Worm (Caenorhabditis elegans) whole organism, young adult: ENCODE data around the gene Y59E1A.4.

Source experiments
- B0019.2 ChIP-seq: fragments of 200-800 bp; sonication (Bioruptor generic); conservative IDR thresholded peaks from 2 replicates; pipeline ENCODE4 v1.3.6; 2022; ENCODE audit warnings: missing genetic modification reagents, missing genetic modification characterization, missing compliant biosample characterization
- F37B4.10 ChIP-seq: fragments of 200-800 bp; sonication (Bioruptor generic); IDR thresholded peaks from 2 replicates; pipeline ENCODE4 v1.3.6; 2022; ENCODE audit warnings: missing genetic modification characterization, missing compliant biosample characterization
- F49E8.2 ChIP-seq: sonication (generic microtip); optimal IDR thresholded peaks from 3 replicates; lab custom pipeline; 2017; ENCODE audit warnings: missing genetic modification characterization, mild to moderate bottlenecking, missing compliant biosample characterization, antibody characterized with exemption, moderate library complexity; ENCODE audit not compliant: insufficient read depth
- F52B5.7 ChIP-seq: sonication (generic microtip); optimal IDR thresholded peaks from 2 replicates; lab custom pipeline; 2016; ENCODE audit warnings: mild to moderate bottlenecking, missing genetic modification characterization, missing compliant biosample characterization
- F55B11.4 ChIP-seq: sonication (generic microtip); optimal IDR thresholded peaks from 2 replicates; lab custom pipeline; 2016; ENCODE audit warnings: missing compliant biosample characterization, missing genetic modification characterization, borderline replicate concordance; ENCODE audit not compliant: insufficient read depth
- K12H6.12 ChIP-seq: fragments of 200-800 bp; sonication (Bioruptor generic); optimal IDR thresholded peaks from 2 replicates; lab custom pipeline; 2018; ENCODE audit warnings: mild to moderate bottlenecking, missing genetic modification characterization, missing compliant biosample characterization
- ZK185.1 ChIP-seq: sonication (generic microtip); optimal IDR thresholded peaks from 2 replicates; lab custom pipeline; 2016; ENCODE audit warnings: mild to moderate bottlenecking, missing genetic modification characterization, missing compliant biosample characterization; ENCODE audit not compliant: poor library complexity, severe bottlenecking
- aptf-3 ChIP-seq: fragments of 200-800 bp; sonication (Bioruptor generic); IDR thresholded peaks from 2 replicates; pipeline ENCODE4 v1.3.6; 2022; ENCODE audit warnings: missing genetic modification characterization, missing compliant biosample characterization
- attf-5 ChIP-seq: fragments of 200-800 bp; sonication (Bioruptor generic); optimal IDR thresholded peaks from 2 replicates; lab custom pipeline; 2018; ENCODE audit warnings: mild to moderate bottlenecking, missing genetic modification characterization, missing compliant biosample characterization
- attf-6 ChIP-seq: fragments of 200-800 bp; sonication (Bioruptor generic); IDR thresholded peaks from 2 replicates; pipeline ENCODE4 v1.3.6; 2022; ENCODE audit warnings: missing genetic modification reagents, missing genetic modification characterization, missing compliant biosample characterization
- bed-1 ChIP-seq: fragments of 200-800 bp; sonication (Bioruptor generic); IDR thresholded peaks from 2 replicates; pipeline ENCODE4 v1.3.6; 2022; ENCODE audit warnings: missing genetic modification reagents, missing genetic modification characterization, missing compliant biosample characterization
- cebp-2 ChIP-seq: fragments of 200-800 bp; sonication (Bioruptor generic); IDR thresholded peaks from 2 replicates; pipeline ENCODE4 v1.3.6; 2022; ENCODE audit warnings: missing genetic modification characterization, missing compliant biosample characterization
- ceh-27 ChIP-seq: fragments of 200-800 bp; sonication (Bioruptor generic); optimal IDR thresholded peaks from 2 replicates; lab custom pipeline; 2018; ENCODE audit warnings: mild to moderate bottlenecking, missing genetic modification characterization, moderate library complexity, missing compliant biosample characterization
- ceh-58 ChIP-seq: fragments of 200-800 bp; sonication (Bioruptor generic); IDR thresholded peaks from 2 replicates; pipeline ENCODE4 v1.3.6; 2022; ENCODE audit warnings: missing genetic modification characterization, missing compliant biosample characterization
- ceh-79 ChIP-seq: sonication (generic microtip); optimal IDR thresholded peaks from 2 replicates; lab custom pipeline; 2017; ENCODE audit warnings: mild to moderate bottlenecking, missing genetic modification characterization, missing compliant biosample characterization
- chd-7 ChIP-seq: sonication (generic microtip); optimal IDR thresholded peaks from 2 replicates; lab custom pipeline; 2016; ENCODE audit warnings: mild to moderate bottlenecking, missing genetic modification characterization, moderate library complexity, missing compliant biosample characterization
- dox-1 ChIP-seq: fragments of 200-800 bp; sonication (Bioruptor generic); IDR thresholded peaks from 2 replicates; pipeline ENCODE4 v1.3.6; 2022; ENCODE audit warnings: missing genetic modification reagents, missing genetic modification characterization, missing compliant biosample characterization
- dpl-1 ChIP-seq: fragments of 150-350 bp; optimal IDR thresholded peaks from 2 replicates; lab custom pipeline; 2014; ENCODE audit warnings: missing biosample characterization, missing genetic modification reagents, missing genetic modification characterization
- egrh-3 ChIP-seq: fragments of 200-800 bp; sonication (Bioruptor generic); IDR thresholded peaks from 2 replicates; pipeline ENCODE4 v1.3.6; 2022; ENCODE audit warnings: missing genetic modification reagents, missing genetic modification characterization, missing compliant biosample characterization
- him-1 ChIP-seq: sonication (generic microtip); optimal IDR thresholded peaks from 2 replicates; lab custom pipeline; 2016; ENCODE audit warnings: missing genotype, missing genetic modification reagents, missing genetic modification characterization, missing compliant biosample characterization
- hlh-12 ChIP-seq: sonication (generic microtip); optimal IDR thresholded peaks from 2 replicates; lab custom pipeline; 2016; ENCODE audit warnings: missing genetic modification characterization, missing compliant biosample characterization
- hmg-1.2 ChIP-seq: fragments of 200-800 bp; sonication (Bioruptor generic); IDR thresholded peaks from 2 replicates; pipeline ENCODE4 v1.3.6; 2022; ENCODE audit warnings: missing genetic modification reagents, missing genetic modification characterization, missing compliant biosample characterization
- hmg-20 ChIP-seq: fragments of 200-800 bp; sonication (Bioruptor generic); IDR thresholded peaks from 2 replicates; pipeline ENCODE4 v1.3.6; 2022; ENCODE audit warnings: missing genetic modification reagents, missing genetic modification characterization, missing compliant biosample characterization
- hsf-1 ChIP-seq: fragments of 200-800 bp; sonication (Bioruptor generic); IDR thresholded peaks from 2 replicates; pipeline ENCODE4 v1.3.6; 2022; ENCODE audit warnings: missing genetic modification reagents, missing genetic modification characterization, missing compliant biosample characterization
- lin-35 ChIP-seq, 3 experiments: fragments of 150-350 bp in 2 of 3; sonication (generic microtip) in 1 of 3; optimal IDR thresholded peaks; 2 replicates each; lab custom pipeline; 2014 to 2018; ENCODE audit warnings: missing biosample characterization in 3 of 3, missing genetic modification characterization in 3 of 3, missing genetic modification reagents in 3 of 3
- nfya-2 ChIP-seq: fragments of 200-800 bp; sonication (Bioruptor generic); IDR thresholded peaks from 2 replicates; pipeline ENCODE4 v1.3.6; 2022; ENCODE audit warnings: missing genetic modification reagents, missing genetic modification characterization, missing compliant biosample characterization
- nhr-80 ChIP-seq: sonication (generic microtip); optimal IDR thresholded peaks from 2 replicates; lab custom pipeline; 2016; ENCODE audit warnings: missing genetic modification characterization, missing compliant biosample characterization
- pha-4 ChIP-seq: fragments of 150-350 bp; sonication (generic microtip); optimal IDR thresholded peaks from 2 replicates; lab custom pipeline; 2014; ENCODE audit warnings: missing biosample characterization, missing genetic modification reagents, missing genetic modification characterization
- sea-2 ChIP-seq: fragments of 200-800 bp; sonication (Bioruptor generic); IDR thresholded peaks from 2 replicates; pipeline ENCODE4 v1.3.6; 2022; ENCODE audit warnings: missing genetic modification characterization, missing compliant biosample characterization
- tbx-9 ChIP-seq: sonication (generic microtip); optimal IDR thresholded peaks from 2 replicates; lab custom pipeline; 2016; ENCODE audit warnings: borderline replicate concordance, missing genetic modification characterization, inconsistent platforms, missing compliant biosample characterization
- unc-62 ChIP-seq: fragments of 150-350 bp; optimal IDR thresholded peaks from 2 replicates; lab custom pipeline; 2014; ENCODE audit warnings: missing biosample characterization, missing genetic modification reagents, missing genetic modification characterization
- zfh-2 ChIP-seq: fragments of 200-800 bp; sonication (Bioruptor generic); conservative IDR thresholded peaks from 2 replicates; pipeline ENCODE4 v1.3.6; 2022; ENCODE audit warnings: missing genetic modification reagents, missing genetic modification characterization, missing compliant biosample characterization
- ztf-3 ChIP-seq: fragments of 200-800 bp; sonication (Bioruptor generic); optimal IDR thresholded peaks from 2 replicates; lab custom pipeline; 2018; ENCODE audit warnings: mild to moderate bottlenecking, missing genetic modification characterization, missing compliant biosample characterization

The Y59E1A.4 gene

DNA sequence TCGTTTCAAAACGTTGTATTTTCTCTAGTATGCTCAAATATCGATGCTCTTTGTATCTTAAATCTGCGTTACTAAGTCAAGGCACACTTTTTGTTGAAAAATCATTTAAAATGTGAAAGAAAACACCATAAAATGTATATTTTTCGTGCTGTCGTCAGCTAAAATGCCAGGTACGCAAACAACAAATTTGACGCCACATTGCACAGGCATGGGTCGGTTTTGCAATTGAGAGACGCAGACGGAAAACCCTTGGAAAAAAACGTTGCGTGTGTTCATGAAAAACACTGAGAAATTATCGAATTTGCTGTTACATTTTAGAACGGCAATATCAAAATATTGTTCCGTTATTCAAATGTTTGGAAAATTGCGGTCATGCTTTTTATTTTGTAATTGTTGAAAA lies 25.0 kb upstream of the Y59E1A.4 start:
- peak in 1 of 3 experiments; percentile 35 for TF ChIP-seq lin-35 (GFP tag; optimal IDR thresholded peaks at IDR 0.05; lab: Kevin White, UChicago)
- TF ChIP-seq F55B11.4: no peak
- TF ChIP-seq bed-1 (GFP tag; lab: Robert Waterston, UW): no peak
- TF ChIP-seq attf-5: peak; percentile 5
- no peak for TF ChIP-seq sea-2 (GFP tag; lab: Robert Waterston, UW)
- TF ChIP-seq ceh-58 (GFP tag; lab: Robert Waterston, UW): no peak
- peak; percentile 75; the same call in 1 of the 2 replicates for TF ChIP-seq hmg-1.2
- TF ChIP-seq aptf-3: no peak
- no peak for TF ChIP-seq hmg-20 (GFP tag; lab: Robert Waterston, UW)
- peak; percentile 56 for TF ChIP-seq ZK185.1 (tag; lab: Kevin White, UChicago)
- TF ChIP-seq dpl-1 (GFP tag; lab: Kevin White, UChicago): no peak
- no peak for TF ChIP-seq chd-7 (tag; lab: Kevin White, UChicago)
- no peak for TF ChIP-seq nfya-2 (GFP tag; lab: Robert Waterston, UW)
- TF ChIP-seq, all 124 proteins: peak for 4

- TF ChIP-seq egrh-3 (GFP tag; lab: Robert Waterston, UW): peak; percentile 12; the same call in 1 of the 2 replicates
- no peak for TF ChIP-seq tbx-9 (tag; lab: Kevin White, UChicago)
- TF ChIP-seq zfh-2: peak; percentile 74
Measured at ce11 chrX:1964411-1964810, 24.6 kb upstream of the Y59E1A.4 start.

DNA sequence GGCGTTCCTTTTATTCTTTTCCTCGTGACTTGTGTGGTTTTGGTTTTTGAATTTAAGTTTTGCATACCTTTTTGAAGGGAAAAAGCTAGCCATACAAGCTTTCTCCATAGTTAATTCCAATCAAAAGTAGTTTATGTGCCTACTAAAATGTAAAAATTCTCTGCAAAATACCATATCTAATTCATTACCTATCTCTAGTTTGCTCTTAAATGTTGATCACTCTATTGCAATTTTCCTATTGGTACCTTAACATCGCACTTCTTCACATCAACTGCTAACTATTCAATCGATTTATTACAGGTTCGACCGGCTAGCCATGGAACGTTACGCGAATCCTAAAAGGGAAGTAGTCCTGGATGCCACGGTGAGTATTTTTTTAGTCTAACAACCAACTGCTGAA lies 22.5 kb upstream of the Y59E1A.4 start, which contains the start of gene F52D2.7:
F52D2.7 (plus strand) TSS at position 301 of the 400 bp plus-strand sequence.
- no peak for TF ChIP-seq F37B4.10
- TF ChIP-seq unc-62 (GFP tag; lab: Kevin White, UChicago): no peak
- TF ChIP-seq B0019.2: no peak
- TF ChIP-seq F52B5.7 (tag; lab: Kevin White, UChicago): no peak
- no peak for TF ChIP-seq egrh-3 (GFP tag; lab: Robert Waterston, UW)
- no peak for TF ChIP-seq sea-2 (GFP tag; lab: Robert Waterston, UW)
- no peak for TF ChIP-seq attf-6 (GFP tag; lab: Robert Waterston, UW)
- TF ChIP-seq pha-4 (tag; lab: Kevin White, UChicago): no peak
- no peak for TF ChIP-seq F49E8.2 (tag; lab: Kevin White, UChicago)
- TF ChIP-seq ceh-79 (tag; lab: Kevin White, UChicago): no peak
- TF ChIP-seq cebp-2 (GFP tag; lab: Robert Waterston, UW): no peak
- TF ChIP-seq nhr-80 (tag; lab: Kevin White, UChicago): no peak
- TF ChIP-seq hlh-12 (tag; lab: Kevin White, UChicago): no peak
- no peak for TF ChIP-seq K12H6.12 (tag; lab: Kevin White, UChicago)
- no peak for TF ChIP-seq him-1
- TF ChIP-seq ceh-27 (GFP tag; lab: Kevin White, UChicago): no peak
- no peak for TF ChIP-seq ceh-58 (GFP tag; lab: Robert Waterston, UW)
- TF ChIP-seq dox-1: no peak
- TF ChIP-seq ztf-3: no peak

ce11 chrX:1960895-1961715 lies 21.3 kb upstream of the Y59E1A.4 start:
- TF ChIP-seq attf-6 (GFP tag; lab: Robert Waterston, UW): no peak
- peak; percentile 75; the same call in 1 of the 2 replicates for TF ChIP-seq hmg-1.2
- TF ChIP-seq nhr-80 (tag; lab: Kevin White, UChicago): peak; percentile 9
- no peak for TF ChIP-seq hsf-1 (GFP tag; lab: Robert Waterston, UW)
